Fruit fly (Drosophila melanogaster) whole organism: Measurements from ENCODE around the gene Rac1.

Experiments used
- CG8478 ChIP-seq: fragments of >200 bp; optimal IDR thresholded peaks from 2 replicates; lab custom pipeline; 2018; ENCODE audit warnings: inconsistent platforms
- Dll ChIP-seq: fragments of >200 bp; optimal IDR thresholded peaks from 2 replicates; lab custom pipeline; 2017
- EcR ChIP-seq, 2 experiments: fragments of >200 bp; optimal IDR thresholded peaks; 2 replicates each; lab custom pipeline; 2017; ENCODE audit warnings: missing biosample characterization in 2 of 2, missing genetic modification characterization in 2 of 2, missing genetic modification reagents in 2 of 2

DNA sequence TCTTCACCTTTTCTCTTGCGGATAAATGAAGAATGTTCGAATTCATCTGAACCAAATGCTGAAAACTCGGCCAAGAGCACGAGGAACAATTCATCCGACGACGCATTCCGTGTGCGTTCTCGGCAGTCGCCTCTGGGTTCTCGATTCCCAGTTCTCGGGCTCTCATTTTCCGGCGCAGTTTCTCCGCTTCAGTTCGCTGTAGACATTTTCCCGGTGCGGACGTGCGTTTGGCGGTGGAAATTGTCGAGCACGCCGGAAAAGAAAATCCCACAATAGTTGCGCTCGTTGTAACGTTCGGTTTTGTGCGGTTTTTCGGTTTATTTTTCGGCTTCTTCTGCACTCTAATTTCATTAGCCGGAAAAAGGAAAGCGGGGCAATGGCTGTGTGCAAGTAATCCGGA lies 26.7 kb downstream of the Rac1 start, which contains the start of gene CG32333:
- TF ChIP-seq Dll (lab: Kevin White, UChicago) (no peak), CG8478 (lab: Kevin White, UChicago) (no peak), EcR (GFP tag; optimal IDR thresholded peaks at IDR 0.05; lab: Kevin White, UChicago) (no peak)
